Fruit fly (Drosophila melanogaster) whole organism, embryonic: ENCODE measurements around the gene mRpL40.

Experiments used
- Aef1 ChIP-seq: fragments of 200-800 bp; sonication (Bioruptor generic); IDR thresholded peaks from 3 replicates; pipeline ENCODE4 v1.3.6; 2022; ENCODE audit warnings: missing biosample characterization, missing genetic modification characterization
- BtbVII ChIP-seq: fragments of 200-800 bp; sonication (Bioruptor generic); optimal IDR thresholded peaks from 3 replicates; lab custom pipeline; 2017; ENCODE audit warnings: missing biosample characterization, mild to moderate bottlenecking, missing genetic modification characterization
- CG10321 ChIP-seq: fragments of 200-800 bp; sonication (Bioruptor generic); IDR thresholded peaks from 2 replicates; pipeline ENCODE4 v1.3.6; 2022; ENCODE audit warnings: missing biosample characterization, missing genetic modification characterization
- CG10959 ChIP-seq: fragments of 200-800 bp; sonication (Bioruptor generic); IDR thresholded peaks from 2 replicates; pipeline ENCODE4 v1.3.6; 2022; ENCODE audit warnings: missing biosample characterization, missing genetic modification characterization
- CG11093 ChIP-seq: fragments of 200-800 bp; sonication (Bioruptor generic); IDR thresholded peaks from 3 replicates; pipeline ENCODE4 v1.3.6; 2022; ENCODE audit warnings: missing biosample characterization, missing genetic modification characterization
- CG12104 ChIP-seq: fragments of 200-800 bp; sonication (Bioruptor generic); optimal IDR thresholded peaks from 3 replicates; lab custom pipeline; 2016; ENCODE audit warnings: missing biosample characterization, missing genetic modification characterization
- CG12155 ChIP-seq: fragments of 200-800 bp; sonication (Bioruptor generic); optimal IDR thresholded peaks from 3 replicates; lab custom pipeline; 2016; ENCODE audit warnings: missing biosample characterization, missing genetic modification characterization
- CG12236 ChIP-seq: fragments of 200-800 bp; sonication (Bioruptor generic); optimal IDR thresholded peaks from 2 replicates; lab custom pipeline; 2016; ENCODE audit warnings: missing biosample characterization, missing genetic modification characterization
- CG12659 ChIP-seq: fragments of 200-800 bp; sonication (Bioruptor generic); optimal IDR thresholded peaks from 3 replicates; lab custom pipeline; 2017; ENCODE audit warnings: mild to moderate bottlenecking, missing biosample characterization, missing genetic modification reagents, missing genetic modification characterization
- CG13287 ChIP-seq: fragments of 200-800 bp; sonication (Bioruptor generic); IDR thresholded peaks from 2 replicates; pipeline ENCODE4 v1.3.6; 2022; ENCODE audit warnings: missing biosample characterization, missing genetic modification characterization; ENCODE audit not compliant: partially characterized antibody
- CG13624 ChIP-seq: fragments of 200-800 bp; sonication (Bioruptor generic); optimal IDR thresholded peaks from 2 replicates; lab custom pipeline; 2016; ENCODE audit warnings: missing biosample characterization, missing genetic modification characterization
- CG14965 ChIP-seq: fragments of 200-800 bp; sonication (Bioruptor generic); optimal IDR thresholded peaks from 2 replicates; lab custom pipeline; 2016; ENCODE audit warnings: missing biosample characterization, missing genetic modification characterization, borderline replicate concordance
- CG15514 ChIP-seq: fragments of 200-800 bp; sonication (Bioruptor generic); optimal IDR thresholded peaks from 3 replicates; lab custom pipeline; 2017; ENCODE audit warnings: missing biosample characterization, missing genetic modification characterization, mild to moderate bottlenecking, moderate library complexity, missing genetic modification reagents
- CG17829 ChIP-seq: fragments of 200-800 bp; optimal IDR thresholded peaks from 2 replicates; lab custom pipeline; 2019; ENCODE audit warnings: missing biosample characterization, mild to moderate bottlenecking, missing genetic modification characterization, moderate library complexity
- CG2120 ChIP-seq: fragments of 200-800 bp; sonication (Bioruptor generic); optimal IDR thresholded peaks from 3 replicates; lab custom pipeline; 2016; ENCODE audit warnings: missing biosample characterization, missing genetic modification characterization
- CG2712 ChIP-seq: fragments of 200-800 bp; optimal IDR thresholded peaks from 3 replicates; lab custom pipeline; 2019; ENCODE audit warnings: missing biosample characterization, mild to moderate bottlenecking, missing genetic modification characterization, moderate library complexity
- CG30403 ChIP-seq: fragments of 200-800 bp; sonication (Bioruptor generic); optimal IDR thresholded peaks from 3 replicates; lab custom pipeline; 2016; ENCODE audit warnings: missing biosample characterization, missing genetic modification characterization
- CG43689 ChIP-seq: fragments of 200-800 bp; sonication (Bioruptor generic); IDR thresholded peaks from 2 replicates; pipeline ENCODE4 v1.3.6; 2022; ENCODE audit warnings: missing biosample characterization, missing genetic modification characterization
- CG4707 ChIP-seq: fragments of 200-800 bp; sonication (Bioruptor generic); optimal IDR thresholded peaks from 2 replicates; lab custom pipeline; 2018; ENCODE audit warnings: missing biosample characterization, mild to moderate bottlenecking, missing genetic modification characterization, moderate library complexity
- CG7839 ChIP-seq: fragments of 200-800 bp; sonication (Bioruptor generic); optimal IDR thresholded peaks from 3 replicates; lab custom pipeline; 2018; ENCODE audit warnings: missing biosample characterization, mild to moderate bottlenecking, missing genetic modification characterization, moderate library complexity
- CrebB ChIP-seq: fragments of 200-800 bp; sonication (Bioruptor generic); optimal IDR thresholded peaks from 3 replicates; lab custom pipeline; 2018; ENCODE audit warnings: missing biosample characterization, mild to moderate bottlenecking, missing genetic modification characterization
- Dfd ChIP-seq, 2 experiments: fragments of >200 bp; optimal IDR thresholded peaks; 2 replicates each; lab custom pipeline; 2017; ENCODE audit warnings: missing biosample characterization in 2 of 2, missing genetic modification characterization in 2 of 2
- HLH3B ChIP-seq: fragments of 200-800 bp; sonication (Bioruptor generic); IDR thresholded peaks from 2 replicates; pipeline ENCODE4 v1.3.6; 2022; ENCODE audit warnings: missing biosample characterization, missing genetic modification characterization
- HLHmδ ChIP-seq: fragments of 200-800 bp; sonication (Bioruptor generic); optimal IDR thresholded peaks from 2 replicates; lab custom pipeline; 2018; ENCODE audit warnings: missing biosample characterization, mild to moderate bottlenecking, missing genetic modification characterization, moderate library complexity
- Hr51 ChIP-seq, 2 experiments: fragments of 200-800 bp; sonication (Bioruptor generic); optimal IDR thresholded peaks; 2 replicates in 1 of 2; 3 replicates in 1 of 2; lab custom pipeline; 2016 to 2018; ENCODE audit warnings: missing biosample characterization in 2 of 2, missing genetic modification characterization in 2 of 2, mild to moderate bottlenecking in 1 of 2, moderate library complexity in 1 of 2
- Hr78 ChIP-seq, 2 experiments: fragments of 200-800 bp in 1 of 2; fragments of >200 bp in 1 of 2; sonication (Bioruptor generic) in 1 of 2; optimal IDR thresholded peaks; 2 replicates each; lab custom pipeline; 2017 to 2019; ENCODE audit warnings: missing biosample characterization in 2 of 2, missing genetic modification characterization in 2 of 2, mild to moderate bottlenecking in 1 of 2, moderate library complexity in 1 of 2
- MESR4 ChIP-seq: fragments of 200-800 bp; sonication (Bioruptor generic); optimal IDR thresholded peaks from 2 replicates; lab custom pipeline; 2018; ENCODE audit warnings: missing biosample characterization, mild to moderate bottlenecking, missing genetic modification characterization, moderate library complexity
- Mad ChIP-seq: fragments of 200-800 bp; sonication (Bioruptor generic); optimal IDR thresholded peaks from 2 replicates; lab custom pipeline; 2016; ENCODE audit warnings: missing biosample characterization, missing genetic modification characterization
- NFAT ChIP-seq: fragments of 200-800 bp; sonication (Bioruptor generic); IDR thresholded peaks from 2 replicates; pipeline ENCODE4 v1.3.6; 2022; ENCODE audit warnings: missing biosample characterization, missing genetic modification characterization
- PHDP ChIP-seq: fragments of 200-800 bp; sonication (Bioruptor generic); optimal IDR thresholded peaks from 3 replicates; lab custom pipeline; 2018; ENCODE audit warnings: missing biosample characterization, mild to moderate bottlenecking, missing genetic modification characterization, moderate library complexity
- Six4 ChIP-seq: fragments of 200-800 bp; sonication (Bioruptor generic); optimal IDR thresholded peaks from 2 replicates; lab custom pipeline; 2016; ENCODE audit warnings: missing biosample characterization, missing genetic modification characterization
- Taf1 ChIP-seq: fragments of 200-800 bp; sonication (Bioruptor generic); IDR thresholded peaks from 2 replicates; pipeline ENCODE4 v1.3.6; 2022; ENCODE audit warnings: missing biosample characterization, missing genetic modification characterization
- Vsx1 ChIP-seq: fragments of 200-800 bp; sonication (Bioruptor generic); optimal IDR thresholded peaks from 2 replicates; lab custom pipeline; 2017; ENCODE audit warnings: missing biosample characterization, mild to moderate bottlenecking, missing genetic modification characterization, missing genetic modification reagents
- Xrp1 ChIP-seq: fragments of 200-800 bp; sonication (Bioruptor generic); IDR thresholded peaks from 2 replicates; pipeline ENCODE4 v1.3.6; 2022; ENCODE audit warnings: missing biosample characterization, missing genetic modification characterization
- ap ChIP-seq: fragments of 200-800 bp; sonication (Bioruptor generic); IDR thresholded peaks from 2 replicates; pipeline ENCODE4 v1.3.6; 2022; ENCODE audit warnings: missing biosample characterization, missing genetic modification characterization
- ase ChIP-seq: fragments of 200-800 bp; sonication (Bioruptor generic); IDR thresholded peaks from 3 replicates; pipeline ENCODE4 v1.3.6; 2022; ENCODE audit warnings: missing biosample characterization, missing genetic modification characterization
- cad ChIP-seq: fragments of >200 bp; optimal IDR thresholded peaks from 2 replicates; lab custom pipeline; 2017; ENCODE audit warnings: missing biosample characterization, missing genetic modification characterization
- crol ChIP-seq: fragments of 200-800 bp; sonication (Bioruptor generic); IDR thresholded peaks from 2 replicates; pipeline ENCODE4 v1.3.6; 2022; ENCODE audit warnings: missing biosample characterization, missing genetic modification characterization
- crp ChIP-seq, 2 experiments: fragments of 200-800 bp; sonication (Bioruptor generic); optimal IDR thresholded peaks; 2 replicates in 1 of 2; 3 replicates in 1 of 2; lab custom pipeline; 2017; ENCODE audit warnings: missing biosample characterization in 2 of 2, missing genetic modification characterization in 2 of 2, mild to moderate bottlenecking in 1 of 2, moderate library complexity in 1 of 2
- dm ChIP-seq: fragments of 200-800 bp; sonication (Bioruptor generic); optimal IDR thresholded peaks from 3 replicates; lab custom pipeline; 2016; ENCODE audit warnings: missing biosample characterization, missing genetic modification characterization
- dysf ChIP-seq: fragments of 200-800 bp; sonication (Bioruptor generic); IDR thresholded peaks from 3 replicates; pipeline ENCODE4 v1.3.6; 2022; ENCODE audit warnings: missing biosample characterization, missing genetic modification characterization
- eyg ChIP-seq: fragments of 200-800 bp; sonication (Bioruptor generic); optimal IDR thresholded peaks from 3 replicates; lab custom pipeline; 2016; ENCODE audit warnings: missing biosample characterization, missing genetic modification characterization
- hb ChIP-seq: fragments of 200-800 bp; sonication (Bioruptor generic); IDR thresholded peaks from 3 replicates; pipeline ENCODE4 v1.3.6; 2022; ENCODE audit warnings: missing biosample characterization, missing genetic modification characterization; ENCODE audit not compliant: partially characterized antibody
- lola ChIP-seq, 3 experiments: fragments of >200 bp in 2 of 3; fragments of 200-800 bp in 1 of 3; sonication (Bioruptor generic) in 1 of 3; optimal IDR thresholded peaks; 2 replicates each; lab custom pipeline; 2017 to 2019; ENCODE audit warnings: missing biosample characterization in 3 of 3, missing genetic modification characterization in 3 of 3, mild to moderate bottlenecking in 1 of 3, moderate library complexity in 1 of 3
- maf-S ChIP-seq: fragments of 200-800 bp; sonication (Bioruptor generic); optimal IDR thresholded peaks from 2 replicates; lab custom pipeline; 2016; ENCODE audit warnings: missing biosample characterization, missing genetic modification characterization
- mirr ChIP-seq: fragments of 200-800 bp; sonication (Bioruptor generic); optimal IDR thresholded peaks from 3 replicates; lab custom pipeline; 2018; ENCODE audit warnings: missing biosample characterization, mild to moderate bottlenecking, missing genetic modification characterization
- ro ChIP-seq: fragments of 200-800 bp; sonication (Bioruptor generic); IDR thresholded peaks from 2 replicates; pipeline ENCODE4 v1.3.6; 2022; ENCODE audit warnings: missing biosample characterization, missing genetic modification characterization
- slbo ChIP-seq: fragments of 200-800 bp; sonication (Bioruptor generic); IDR thresholded peaks from 2 replicates; pipeline ENCODE4 v1.3.6; 2022; ENCODE audit warnings: missing biosample characterization, missing genetic modification characterization
- slp2 ChIP-seq: fragments of 200-800 bp; sonication (Bioruptor generic); optimal IDR thresholded peaks from 2 replicates; lab custom pipeline; 2016; ENCODE audit warnings: missing biosample characterization, missing genetic modification characterization
- tll ChIP-seq, 2 experiments: fragments of 200-800 bp in 1 of 2; fragments of >200 bp in 1 of 2; sonication (Bioruptor generic) in 1 of 2; optimal IDR thresholded peaks; 2 replicates each; lab custom pipeline; 2017 to 2019; ENCODE audit warnings: missing biosample characterization in 2 of 2, missing genetic modification characterization in 2 of 2, mild to moderate bottlenecking in 1 of 2, moderate library complexity in 1 of 2
- tup ChIP-seq: fragments of 200-800 bp; sonication (Bioruptor generic); optimal IDR thresholded peaks from 2 replicates; lab custom pipeline; 2016; ENCODE audit warnings: missing biosample characterization, mild to moderate bottlenecking, missing genetic modification characterization, moderate library complexity

mRpL40 gene

dm6 chr3R:11412371-11412770, 4.7 kb downstream of the mRpL40 start, which contains the start of gene Ipo9 (continued):
- TF ChIP-seq CG10321 (GFP tag; lab: Robert Waterston, UW) (no peak), CrebB (tag; lab: Kevin White, UChicago) (no peak), ap (GFP tag; lab: Robert Waterston, UW) (no peak), Taf1 (no peak), PHDP (tag; lab: Kevin White, UChicago) (no peak), CG11093 (no peak), slbo (0 out of 2 replicates have a peak, but pooled peaks have one; percentile 20), dm (GFP tag; lab: Kevin White, UChicago) (peak; percentile 43), Six4 (no peak), BtbVII (GFP tag; lab: Kevin White, UChicago) (no peak), Mad (no peak), MESR4 (GFP tag; lab: Kevin White, UChicago) (peak; percentile 27), CG12236 (GFP tag; lab: Kevin White, UChicago) (no peak), CG17829 (no peak), CG12155 (GFP tag; lab: Kevin White, UChicago) (no peak), crp (GFP tag; optimal IDR thresholded peaks at IDR 0.05; lab: Kevin White, UChicago) (peak in 1 of 2 experiments; percentile 37), CG12104 (GFP tag; lab: Kevin White, UChicago) (no peak), CG12659 (GFP tag; lab: Kevin White, UChicago) (no peak), mirr (no peak), CG30403 (no peak), Hr78 (GFP tag; optimal IDR thresholded peaks at IDR 0.05; lab: Kevin White, UChicago) (no peak), ro (no peak), dysf (GFP tag; lab: Robert Waterston, UW) (no peak), NFAT (GFP tag; lab: Robert Waterston, UW) (no peak), CG15514 (GFP tag; lab: Kevin White, UChicago) (peak; percentile 21), CG14965 (GFP tag; lab: Kevin White, UChicago) (no peak), cad (GFP tag; lab: Kevin White, UChicago) (no peak), CG10959 (GFP tag; lab: Robert Waterston, UW) (no peak), CG2120 (GFP tag; lab: Kevin White, UChicago) (peak; percentile 28), CG13287 (GFP tag; lab: Robert Waterston, UW) (peak; percentile 44), ase (GFP tag; lab: Robert Waterston, UW) (no peak), CG2712 (tag; lab: Kevin White, UChicago) (no peak), crol (GFP tag; lab: Robert Waterston, UW) (no peak), lola (GFP tag; optimal IDR thresholded peaks at IDR 0.05; lab: Kevin White, UChicago) (no peak), tup (GFP tag; lab: Kevin White, UChicago) (no peak), Dfd (GFP tag; optimal IDR thresholded peaks at IDR 0.05; lab: Kevin White, UChicago) (no peak), Vsx1 (GFP tag; lab: Kevin White, UChicago) (no peak), hb (no peak), slp2 (GFP tag; lab: Kevin White, UChicago) (no peak), HLH3B (no peak), CG13624 (GFP tag; lab: Kevin White, UChicago) (no peak), Aef1 (GFP tag; lab: Robert Waterston, UW) (no peak), CG4707 (GFP tag; lab: Kevin White, UChicago) (no peak), Hr51 (GFP tag; optimal IDR thresholded peaks at IDR 0.05; lab: Kevin White, UChicago) (no peak), CG43689 (GFP tag; lab: Robert Waterston, UW) (no peak), CG7839 (tag; lab: Kevin White, UChicago) (no peak), eyg (GFP tag; lab: Kevin White, UChicago) (no peak), HLHmδ (GFP tag; lab: Kevin White, UChicago) (no peak), tll (GFP tag; optimal IDR thresholded peaks at IDR 0.05; lab: Kevin White, UChicago) (no peak), Xrp1 (GFP tag; lab: Robert Waterston, UW) (no peak), maf-S (GFP tag; lab: Kevin White, UChicago) (no peak)
